Fruit fly (Drosophila melanogaster): ENCODE data around the gene Axs.

The Axs gene

dm6 chrX:16689339-16689738, 5.6 kb upstream of the Axs start:
- TF ChIP-seq CG9609 (GFP tag; optimal IDR thresholded peaks at IDR 0.05) = no peak
- TF ChIP-seq bcd (GFP tag; optimal IDR thresholded peaks at IDR 0.05) = no peak
- peak; percentile 90 for TF ChIP-seq sr (GFP tag; IDR thresholded peaks at IDR 0.05)
- TF ChIP-seq grn (GFP tag; optimal IDR thresholded peaks at IDR 0.05) = peak; percentile 34

dm6 chrX:16688106-16688459, 4.4 kb upstream of the Axs start:
- no peak for TF ChIP-seq her (GFP tag; optimal IDR thresholded peaks at IDR 0.05)
- 0 out of 2 replicates have a peak, but pooled peaks have one; percentile 9 for TF ChIP-seq E2f2 (GFP tag; IDR thresholded peaks at IDR 0.05)
- no peak for TF ChIP-seq H2.0 (GFP tag; IDR thresholded peaks at IDR 0.05)
- no peak for TF ChIP-seq bsh (GFP tag; optimal IDR thresholded peaks at IDR 0.05)
- 0 out of 2 replicates have a peak, but pooled peaks have one; percentile 31 for TF ChIP-seq Dref (GFP tag; IDR thresholded peaks at IDR 0.05)
- TF ChIP-seq CG14710 (tag; optimal IDR thresholded peaks at IDR 0.05) = peak; percentile 32
- TF ChIP-seq CG15696 (tag; optimal IDR thresholded peaks at IDR 0.05) = no peak
- no peak for TF ChIP-seq CG7357 (GFP tag; IDR thresholded peaks at IDR 0.05)
- TF ChIP-seq CG14667 (GFP tag; IDR thresholded peaks at IDR 0.05) = no peak
- peak; percentile 31 for TF ChIP-seq Med (GFP tag)
- peak; percentile 74 for TF ChIP-seq pros (GFP tag; optimal IDR thresholded peaks at IDR 0.05)
- TF ChIP-seq z (GFP tag; IDR thresholded peaks at IDR 0.05) = peak; percentile 60; the same call in 2 of the 3 replicates
- TF ChIP-seq CG18619 (GFP tag; optimal IDR thresholded peaks at IDR 0.05) = no peak
- TF ChIP-seq ATbp (GFP tag; optimal IDR thresholded peaks at IDR 0.05) = no peak
- TF ChIP-seq CG11398 (GFP tag; optimal IDR thresholded peaks at IDR 0.05) = no peak

DNA sequence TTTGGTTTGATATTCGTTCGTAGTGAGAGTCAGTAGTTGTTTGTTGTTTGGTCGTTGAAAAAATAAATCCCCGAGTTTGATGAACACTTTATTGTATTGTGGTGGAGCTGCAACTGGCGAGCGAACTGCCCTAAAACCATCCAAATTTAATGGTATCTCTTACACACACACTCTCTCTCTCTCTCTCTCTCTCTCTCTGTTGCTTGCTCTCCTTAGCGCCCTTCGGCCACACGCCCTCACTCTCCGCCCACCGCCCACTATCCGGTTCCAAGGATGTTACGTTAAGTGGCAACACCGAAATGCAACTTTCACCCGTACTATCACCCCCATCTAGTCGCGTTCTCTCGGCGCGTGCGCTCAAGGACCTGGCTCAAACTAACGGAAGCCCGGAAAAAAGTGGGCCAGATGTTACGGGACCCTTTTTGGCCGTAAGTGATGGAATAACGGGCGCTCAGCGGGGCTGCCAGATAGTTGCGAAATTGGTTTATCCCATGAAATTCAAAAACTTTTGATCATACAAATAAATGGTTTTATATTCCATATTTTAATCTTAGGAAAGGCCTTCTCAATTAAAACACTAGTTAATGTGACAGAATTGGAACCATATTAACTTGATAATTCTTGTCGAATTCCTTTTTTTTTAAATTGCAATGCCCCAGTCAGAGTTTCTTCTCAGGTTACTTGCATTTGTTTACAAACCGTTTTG, 3.9 kb upstream of the Axs start:
- TF ChIP-seq bowl (GFP tag; IDR thresholded peaks at IDR 0.05) (no peak), Trl (optimal IDR thresholded peaks at IDR 0.05) (peak; percentile 56 to 79), Trl (GFP tag; optimal IDR thresholded peaks at IDR 0.05) (no peak), CG6654 (GFP tag; optimal IDR thresholded peaks at IDR 0.05) (no peak), tap (tag; optimal IDR thresholded peaks at IDR 0.05) (no peak), Ada2b (GFP tag; IDR thresholded peaks at IDR 0.05) (no peak), CG17361 (GFP tag; IDR thresholded peaks at IDR 0.05) (0 out of 3 replicates have a peak, but pooled peaks have one; percentile 29), tna (GFP tag; IDR thresholded peaks at IDR 0.05; ENCODE audit: partially characterized antibody) (no peak), br (optimal IDR thresholded peaks at IDR 0.05) (no peak), CG9727 (GFP tag; optimal IDR thresholded peaks at IDR 0.05) (peak; percentile 15), danr (GFP tag; IDR thresholded peaks at IDR 0.05) (no peak), bsh (GFP tag; optimal IDR thresholded peaks at IDR 0.05) (no peak), CG13424 (tag; optimal IDR thresholded peaks at IDR 0.05) (peak; percentile 0), gem (tag; optimal IDR thresholded peaks at IDR 0.05) (peak; percentile 7), Mad (GFP tag; optimal IDR thresholded peaks at IDR 0.05) (no peak), CG12299 (tag; optimal IDR thresholded peaks at IDR 0.05) (no peak), tx (GFP tag; optimal IDR thresholded peaks at IDR 0.05) (no peak), CG4360 (GFP tag; IDR thresholded peaks at IDR 0.05) (no peak), YL-1 (GFP tag; optimal IDR thresholded peaks at IDR 0.05) (no peak), Fer1 (GFP tag; optimal IDR thresholded peaks at IDR 0.05) (peak; percentile 33), lilli (GFP tag; optimal IDR thresholded peaks at IDR 0.05) (no peak), sens (GFP tag) (peak; percentile 78), row (GFP tag; IDR thresholded peaks at IDR 0.05) (0 out of 3 replicates have a peak, but pooled peaks have one; percentile 24), Kr (GFP tag; optimal IDR thresholded peaks at IDR 0.05) (no peak), CG7987 (GFP tag; optimal IDR thresholded peaks at IDR 0.05) (no peak), HLH4C (GFP tag; IDR thresholded peaks at IDR 0.05; ENCODE audit: partially characterized antibody) (no peak), seq (GFP tag; IDR thresholded peaks at IDR 0.05) (no peak), jing (GFP tag; optimal IDR thresholded peaks at IDR 0.05) (no peak), CG12659 (GFP tag; optimal IDR thresholded peaks at IDR 0.05) (peak; percentile 2), CG7745 (tag; optimal IDR thresholded peaks at IDR 0.05) (no peak), Meics (GFP tag; optimal IDR thresholded peaks at IDR 0.05) (peak; percentile 1)

Data from whole organism, embryonic.